Worm (Caenorhabditis elegans): Measurements from ENCODE around the gene F37B4.15.

DNA sequence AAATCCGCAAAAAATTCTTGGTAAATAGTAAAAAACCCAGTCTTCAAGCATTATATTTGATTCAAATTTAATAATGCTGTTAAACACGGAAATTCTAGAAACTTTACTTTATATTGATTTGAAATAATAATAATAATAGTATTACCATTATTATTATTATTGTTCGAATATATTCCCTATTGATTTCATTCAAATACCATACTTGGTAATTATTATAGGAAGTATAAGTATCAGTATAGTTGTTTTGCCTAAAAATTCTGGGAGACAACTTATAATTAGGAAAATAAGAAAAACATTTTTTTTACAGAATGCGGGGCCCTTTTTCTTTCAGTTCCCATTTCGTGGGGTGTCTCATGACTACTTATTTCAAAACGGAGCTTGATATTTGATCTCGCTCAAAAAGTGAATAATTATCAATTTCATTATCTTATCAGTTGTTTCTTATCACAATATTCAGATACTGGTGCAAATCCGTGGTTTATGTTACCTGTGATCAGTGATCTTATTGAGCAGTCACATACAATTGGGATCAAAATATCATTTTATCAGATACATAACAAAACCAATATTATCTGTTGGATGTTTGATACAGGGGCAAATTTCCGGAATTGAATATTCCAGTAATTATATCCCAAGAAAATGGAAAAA is 43.6 kb upstream of the F37B4.15 start, which contains the start of gene srj-49:
- TF ChIP-seq madf-10 (tag; optimal IDR thresholded peaks at IDR 0.05) (no peak), nfya-1 (tag; optimal IDR thresholded peaks at IDR 0.05; ENCODE audit: borderline replicate concordance, insufficient read depth) (no peak), lin-40 (tag; optimal IDR thresholded peaks at IDR 0.05) (no peak), snpc-4 (GFP tag; optimal IDR thresholded peaks at IDR 0.05) (no peak), snpc-4 (tag; optimal IDR thresholded peaks at IDR 0.05) (no peak), aptf-2 (GFP tag; conservative IDR thresholded peaks at IDR 0.05) (no peak), let-607 (tag; optimal IDR thresholded peaks at IDR 0.05) (no peak), hsf-1 (GFP tag; IDR thresholded peaks at IDR 0.05) (no peak), ama-1 (optimal IDR thresholded peaks at IDR 0.05) (no peak), ama-1 (GFP tag; optimal IDR thresholded peaks at IDR 0.05) (no peak), sptf-2 (GFP tag; optimal IDR thresholded peaks at IDR 0.05) (no peak)

Data from whole organism, young adult.